Fruit fly (Drosophila melanogaster): ENCODE measurements around the gene CG15478.

Gene CG15478

DNA sequence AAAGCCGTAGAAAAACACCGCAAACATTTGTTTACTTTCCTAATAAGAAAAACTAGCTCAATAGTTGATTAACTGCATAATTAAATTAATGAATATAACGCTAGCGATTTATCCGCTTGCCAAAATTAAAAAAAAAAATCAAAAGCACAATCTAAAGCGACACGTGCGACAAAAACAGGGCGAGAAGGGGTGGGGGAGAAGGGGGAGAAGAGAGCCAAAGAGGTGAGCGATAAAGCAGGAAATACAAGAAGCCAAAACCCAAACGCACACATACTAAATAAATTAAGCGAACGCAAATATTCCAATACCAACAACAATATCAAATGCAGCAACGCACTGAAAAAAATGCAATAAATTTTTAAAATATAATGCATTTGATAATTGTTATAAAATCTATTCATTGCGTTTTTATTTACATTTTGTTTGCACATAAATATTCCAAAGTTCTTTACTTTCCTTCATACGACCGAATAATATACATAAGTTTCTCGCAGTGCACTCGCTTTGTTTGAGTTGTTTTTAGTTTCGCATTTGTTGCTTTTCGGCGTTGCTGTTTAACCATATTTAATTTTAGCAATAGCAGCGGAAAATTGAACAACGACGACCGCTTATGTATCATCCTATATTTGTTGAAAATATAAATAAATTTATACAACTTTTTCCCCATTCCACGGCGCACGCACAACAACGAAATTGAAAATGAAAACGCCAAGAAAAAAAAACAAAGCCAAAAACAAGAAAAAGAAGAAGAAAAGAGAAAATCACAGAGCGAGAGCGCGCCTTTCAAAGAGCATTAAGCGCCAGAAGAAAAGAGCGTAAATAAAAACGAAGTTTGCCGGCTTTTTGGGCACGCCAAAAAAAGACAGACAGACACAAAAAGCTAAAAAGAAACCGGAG is 19.5 kb downstream of the CG15478 start (continued):
- TF ChIP-seq al (GFP tag; IDR thresholded peaks at IDR 0.05) (peak; percentile 92), Fer2 (tag; optimal IDR thresholded peaks at IDR 0.05) (peak; percentile 94), E2f2 (GFP tag; IDR thresholded peaks at IDR 0.05) (peak; percentile 82), onecut (GFP tag; IDR thresholded peaks at IDR 0.05) (peak; percentile 89), CG13296 (GFP tag; optimal IDR thresholded peaks at IDR 0.05) (peak; percentile 96), ac (GFP tag; optimal IDR thresholded peaks at IDR 0.05) (peak; percentile 56), CG16863 (GFP tag; optimal IDR thresholded peaks at IDR 0.05) (peak; percentile 89), CG6683 (GFP tag; optimal IDR thresholded peaks at IDR 0.05) (peak; percentile 89), fd96Cb (tag; optimal IDR thresholded peaks at IDR 0.05) (peak; percentile 96), CG10654 (GFP tag; optimal IDR thresholded peaks at IDR 0.05) (peak; percentile 89), CTCF (GFP tag; optimal IDR thresholded peaks at IDR 0.05) (peak; percentile 64), tin (GFP tag; optimal IDR thresholded peaks at IDR 0.05) (peak; percentile 93), dm (GFP tag; optimal IDR thresholded peaks at IDR 0.05) (peak; percentile 80), jing (GFP tag; optimal IDR thresholded peaks at IDR 0.05) (peak; percentile 88), p53 (GFP tag; optimal IDR thresholded peaks at IDR 0.05) (peak; percentile 45), CG5953 (GFP tag; IDR thresholded peaks at IDR 0.05) (peak; percentile 89), CG2199 (GFP tag; IDR thresholded peaks at IDR 0.05) (peak; percentile 85; the same call in 1 of the 3 replicates), pho (GFP tag; optimal IDR thresholded peaks at IDR 0.05) (peak; percentile 92), oc (tag; optimal IDR thresholded peaks at IDR 0.05) (peak; percentile 95), Dek (tag; optimal IDR thresholded peaks at IDR 0.05) (peak; percentile 96), tx (GFP tag; optimal IDR thresholded peaks at IDR 0.05) (peak; percentile 87), CG9932 (GFP tag; IDR thresholded peaks at IDR 0.05) (peak; percentile 93), mirr (GFP tag; optimal IDR thresholded peaks at IDR 0.05) (peak; percentile 72), CG6791 (GFP tag; IDR thresholded peaks at IDR 0.05; ENCODE audit: partially characterized antibody) (no peak), CG7987 (GFP tag; optimal IDR thresholded peaks at IDR 0.05) (peak; percentile 78), sr (GFP tag; IDR thresholded peaks at IDR 0.05) (peak; percentile 83), CG17186 (GFP tag; optimal IDR thresholded peaks at IDR 0.05) (peak; percentile 71), ttk (GFP tag; IDR thresholded peaks at IDR 0.05) (peak; percentile 96), inv (GFP tag; IDR thresholded peaks at IDR 0.05; ENCODE audit: partially characterized antibody) (no peak), psq (GFP tag; optimal IDR thresholded peaks at IDR 0.05) (peak; percentile 91), bcd (GFP tag; optimal IDR thresholded peaks at IDR 0.05) (peak; percentile 96), hth (optimal IDR thresholded peaks at IDR 0.05) (no peak), Sox100B (GFP tag; optimal IDR thresholded peaks at IDR 0.05) (peak; percentile 97), gcm2 (GFP tag; optimal IDR thresholded peaks at IDR 0.05) (peak; percentile 86), Dip2 (GFP tag; IDR thresholded peaks at IDR 0.05) (0 out of 2 replicates have a peak, but pooled peaks have one; percentile 62), Chrac-16 (GFP tag; optimal IDR thresholded peaks at IDR 0.05) (peak; percentile 87), CG11696 (GFP tag; IDR thresholded peaks at IDR 0.05) (peak; percentile 83), CG1832 (GFP tag; optimal IDR thresholded peaks at IDR 0.05) (no peak), ind (GFP tag; optimal IDR thresholded peaks at IDR 0.05) (peak; percentile 92), CG31388 (GFP tag; optimal IDR thresholded peaks at IDR 0.05) (peak; percentile 86), Gsc (GFP tag; IDR thresholded peaks at IDR 0.05) (peak; percentile 69), so (GFP tag; IDR thresholded peaks at IDR 0.05) (peak; percentile 96), lab (GFP tag; optimal IDR thresholded peaks at IDR 0.05) (peak; percentile 98), CG15696 (tag; optimal IDR thresholded peaks at IDR 0.05) (peak; percentile 74), Stat92E (GFP tag; optimal IDR thresholded peaks at IDR 0.05) (no peak), dpn (GFP tag; optimal IDR thresholded peaks at IDR 0.05) (peak; percentile 91 to 95), Taf1 (GFP tag; IDR thresholded peaks at IDR 0.05) (peak; percentile 90), CG6854 (GFP tag; optimal IDR thresholded peaks at IDR 0.05) (peak; percentile 94), bbx (GFP tag; IDR thresholded peaks at IDR 0.05; ENCODE audit: partially characterized antibody) (no peak)

Data from whole organism, embryonic.